Fruit fly (Drosophila melanogaster): ENCODE measurements around the gene BBS1.

Gene BBS1

DNA sequence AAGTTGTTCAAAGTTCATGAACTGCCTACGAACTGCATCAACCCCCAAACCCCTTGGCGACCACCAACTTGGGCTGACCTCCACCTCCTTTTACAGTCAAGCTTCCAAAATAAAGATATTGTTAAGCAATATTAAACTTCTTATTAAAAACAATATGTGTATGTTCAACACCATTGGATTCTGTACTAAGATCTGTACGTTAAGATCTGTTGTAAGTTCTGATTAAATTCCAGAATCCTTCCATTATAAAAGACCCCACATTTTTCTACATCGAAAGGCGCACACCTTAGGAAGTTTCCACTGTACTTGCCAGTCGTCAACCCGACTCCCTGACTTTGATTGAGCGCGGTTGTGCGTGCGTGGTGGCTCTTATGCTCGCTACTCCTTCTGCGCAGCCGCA lies 12.7 kb upstream of the BBS1 start:
- TF ChIP-seq CG17801 (GFP tag; optimal IDR thresholded peaks at IDR 0.05; ENCODE audit: partially characterized antibody) = no peak

dm6 chr3L:7115944-7116343 lies 9.8 kb upstream of the BBS1 start:
- no peak for TF ChIP-seq CG17801 (GFP tag; optimal IDR thresholded peaks at IDR 0.05; ENCODE audit: partially characterized antibody)

- TF ChIP-seq CG17801 (GFP tag; optimal IDR thresholded peaks at IDR 0.05; ENCODE audit: partially characterized antibody) = no peak
These were observed 3.6 kb upstream of the BBS1 start for dm6 chr3L:7122136-7122535.

dm6 chr3L:7128214-7129008 lies 2.7 kb downstream of the BBS1 start, which contains the start of the genes Acbp4 and Acbp6:
Gene Acbp4, minus strand, starts transcription at chr3L:7128264.
Gene Acbp6, plus strand, starts transcription at chr3L:7128903.
- TF ChIP-seq CG17801 (GFP tag; optimal IDR thresholded peaks at IDR 0.05; ENCODE audit: partially characterized antibody) = no peak

DNA sequence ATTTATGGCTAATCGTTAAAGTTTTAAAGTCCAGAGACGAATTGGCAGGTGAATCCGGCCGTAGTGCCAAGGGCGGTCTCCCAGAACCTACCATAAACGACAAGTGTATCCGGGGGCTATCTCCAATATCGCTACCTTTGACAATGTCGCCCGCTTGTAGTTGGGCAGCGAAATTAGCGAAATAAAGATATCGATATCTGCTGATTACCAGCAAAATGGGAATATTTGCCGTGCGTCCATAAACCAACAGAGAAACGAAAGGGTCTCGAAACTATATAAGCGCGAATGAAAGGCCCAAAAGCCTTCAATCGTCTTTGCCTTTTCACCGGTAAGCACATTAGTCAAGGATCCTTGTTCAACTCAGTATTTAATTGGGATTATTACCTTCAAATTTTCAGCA lies 4.9 kb downstream of the BBS1 start, which contains the start of gene Acbp3:
Acbp3 (plus strand) TSS at position 301 of the 400 bp plus-strand sequence.
- no peak for TF ChIP-seq CG17801 (GFP tag; optimal IDR thresholded peaks at IDR 0.05; ENCODE audit: partially characterized antibody)

DNA sequence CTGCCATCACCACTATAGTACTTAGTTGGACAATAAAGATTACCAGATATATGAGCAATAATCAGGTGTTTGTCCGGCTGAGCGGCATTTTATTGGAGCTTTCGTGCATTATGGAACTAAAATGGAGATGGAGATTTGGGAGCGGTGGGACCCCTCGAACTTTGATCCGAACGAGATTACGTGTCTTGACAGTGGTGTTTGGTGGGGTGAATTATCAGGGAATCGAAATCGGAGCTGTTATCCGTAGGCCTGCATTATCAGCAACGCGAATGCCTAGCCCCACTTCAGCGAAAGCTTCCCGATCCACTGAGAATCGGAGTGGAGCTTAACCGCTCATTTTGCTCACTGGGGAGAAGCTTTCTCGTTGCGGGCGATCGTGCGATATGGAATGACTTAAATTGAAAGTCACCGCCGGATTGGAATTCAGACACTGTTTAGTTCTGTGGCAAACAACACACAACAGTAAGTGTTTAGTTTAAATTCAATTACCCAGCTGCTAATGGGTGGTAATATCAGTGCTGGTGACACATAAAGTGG lies 5.8 kb downstream of the BBS1 start, which contains the start of gene Acbp2:
Acbp2 (plus strand) TSS at position 417 of the 537 bp plus-strand sequence.
- TF ChIP-seq CG17801 (GFP tag; optimal IDR thresholded peaks at IDR 0.05; ENCODE audit: partially characterized antibody) = peak; percentile 21

dm6 chr3L:7132593-7132992 lies 6.9 kb downstream of the BBS1 start:
- TF ChIP-seq CG17801 (GFP tag; optimal IDR thresholded peaks at IDR 0.05; ENCODE audit: partially characterized antibody) = no peak

dm6 chr3L:7133699-7134655 lies 8.3 kb downstream of the BBS1 start, which contains the start of gene melt:
Gene melt, plus strand, starts transcription at chr3L:7134516.
- TF ChIP-seq CG17801 (GFP tag; optimal IDR thresholded peaks at IDR 0.05; ENCODE audit: partially characterized antibody) = peak; percentile 69

DNA sequence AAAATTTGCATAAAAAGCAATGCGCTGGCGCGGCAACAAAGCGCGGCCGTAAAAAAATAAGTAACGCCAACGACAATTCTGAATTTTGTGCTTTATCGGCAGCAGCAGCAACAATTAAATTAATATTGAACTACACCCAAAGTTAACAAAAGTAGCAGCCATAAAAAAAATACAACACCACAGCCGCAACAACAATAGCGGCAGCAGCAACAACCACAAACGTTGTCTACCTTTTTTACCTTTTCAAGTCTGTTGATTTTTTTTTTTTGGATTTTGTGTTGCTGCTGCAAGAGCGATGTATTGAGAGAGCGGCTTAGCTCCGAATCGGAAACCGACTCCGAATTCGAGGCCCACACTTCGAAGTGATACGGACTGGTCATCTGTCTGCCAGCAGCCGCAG lies 9.1 kb downstream of the BBS1 start:
- peak; percentile 71 for TF ChIP-seq CG17801 (GFP tag; optimal IDR thresholded peaks at IDR 0.05; ENCODE audit: partially characterized antibody)

- no peak for TF ChIP-seq CG17801 (GFP tag; optimal IDR thresholded peaks at IDR 0.05; ENCODE audit: partially characterized antibody)
These were observed 11.0 kb downstream of the BBS1 start for dm6 chr3L:7136663-7137062.

DNA sequence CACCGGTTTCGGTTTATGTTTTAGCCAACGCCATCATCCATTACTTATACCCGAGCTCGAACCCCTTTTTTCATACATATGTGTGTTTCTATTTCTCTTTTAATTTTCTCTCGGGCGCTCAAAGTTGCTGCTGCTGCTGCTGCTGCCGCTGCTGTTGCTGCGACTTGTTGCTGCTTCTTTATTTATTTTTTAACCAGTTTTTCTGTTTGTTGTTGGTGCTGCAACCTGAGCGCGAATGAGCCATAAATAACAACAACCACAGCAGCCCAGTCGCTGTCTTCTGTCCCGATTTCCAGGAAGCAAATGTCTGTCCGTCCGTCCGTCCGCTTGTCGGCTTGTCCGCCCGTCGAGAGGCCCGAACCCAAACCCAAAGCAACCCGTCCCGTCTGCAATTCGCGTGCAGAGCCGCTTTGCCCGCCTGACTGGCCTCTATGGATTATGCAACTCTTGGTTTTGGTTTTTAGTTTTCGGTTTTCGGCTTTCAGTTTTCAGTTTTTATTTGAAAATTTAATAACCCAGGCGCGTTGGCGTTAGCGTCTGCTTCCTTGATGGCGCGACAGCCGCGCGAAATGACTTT lies 12.0 kb downstream of the BBS1 start:
- no peak for TF ChIP-seq CG17801 (GFP tag; optimal IDR thresholded peaks at IDR 0.05; ENCODE audit: partially characterized antibody)

dm6 chr3L:7143283-7143682 lies 17.6 kb downstream of the BBS1 start:
- TF ChIP-seq CG17801 (GFP tag; optimal IDR thresholded peaks at IDR 0.05; ENCODE audit: partially characterized antibody) = no peak

dm6 chr3L:7147796-7148195 lies 22.1 kb downstream of the BBS1 start:
- TF ChIP-seq CG17801 (GFP tag; optimal IDR thresholded peaks at IDR 0.05; ENCODE audit: partially characterized antibody) = no peak

- TF ChIP-seq CG17801 (GFP tag; optimal IDR thresholded peaks at IDR 0.05; ENCODE audit: partially characterized antibody) = no peak
These were observed 23.7 kb downstream of the BBS1 start for dm6 chr3L:7149388-7149787.

DNA sequence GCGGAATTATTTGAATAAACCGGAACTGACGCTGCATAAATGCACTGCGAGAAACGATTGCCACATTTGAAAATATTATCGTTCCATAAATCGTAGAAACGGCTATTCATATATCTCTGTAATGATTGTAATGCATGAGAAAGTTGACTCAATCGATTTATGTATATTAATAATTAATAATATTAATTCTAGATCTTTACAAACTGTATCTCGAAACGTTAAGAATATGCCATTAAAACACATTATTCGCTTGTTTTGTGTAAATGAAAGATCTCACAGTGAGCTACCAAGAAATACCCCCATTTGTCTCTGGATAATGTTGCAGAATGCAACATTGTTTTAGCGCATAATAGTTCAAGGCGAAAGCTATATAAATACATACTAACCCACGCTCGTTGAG lies 24.1 kb downstream of the BBS1 start:
- no peak for TF ChIP-seq CG17801 (GFP tag; optimal IDR thresholded peaks at IDR 0.05; ENCODE audit: partially characterized antibody)
